Fruit fly (Drosophila melanogaster) whole organism, embryonic: ENCODE results near the gene CG15406.
A peak's percentile ranks its signal among the peaks of the same experiment; 100 is the strongest.

Experiments used
- Asciz ChIP-seq: fragments of 200-800 bp; sonication (Bioruptor generic); optimal IDR thresholded peaks from 2 replicates; lab custom pipeline; 2017; ENCODE audit warnings: missing biosample characterization, mild to moderate bottlenecking, missing genetic modification characterization, missing genetic modification reagents
- CG12391 ChIP-seq: fragments of 200-800 bp; sonication (Bioruptor generic); optimal IDR thresholded peaks from 3 replicates; lab custom pipeline; 2018; ENCODE audit warnings: missing biosample characterization, mild to moderate bottlenecking, missing genetic modification characterization, moderate library complexity
- CG13624 ChIP-seq: fragments of 200-800 bp; sonication (Bioruptor generic); optimal IDR thresholded peaks from 2 replicates; lab custom pipeline; 2016; ENCODE audit warnings: missing biosample characterization, missing genetic modification characterization
- CG16815 ChIP-seq: fragments of 200-800 bp; sonication (Bioruptor generic); optimal IDR thresholded peaks from 3 replicates; lab custom pipeline; 2017; ENCODE audit warnings: missing biosample characterization, mild to moderate bottlenecking, missing genetic modification characterization
- CG2875 ChIP-seq: fragments of 200-800 bp; sonication (Bioruptor generic); optimal IDR thresholded peaks from 2 replicates; lab custom pipeline; 2017; ENCODE audit warnings: missing biosample characterization, mild to moderate bottlenecking, missing genetic modification characterization, missing genetic modification reagents
- CG33213 ChIP-seq: fragments of 200-800 bp; sonication (Bioruptor generic); optimal IDR thresholded peaks from 3 replicates; lab custom pipeline; 2016; ENCODE audit warnings: missing biosample characterization, missing genetic modification characterization
- CG34376 ChIP-seq: fragments of 200-800 bp; sonication (Bioruptor generic); optimal IDR thresholded peaks from 2 replicates; lab custom pipeline; 2018; ENCODE audit warnings: missing biosample characterization, mild to moderate bottlenecking, missing genetic modification characterization
- CG4854 ChIP-seq: fragments of 200-800 bp; sonication (Bioruptor generic); optimal IDR thresholded peaks from 2 replicates; lab custom pipeline; 2016; ENCODE audit warnings: missing biosample characterization, missing genetic modification characterization, inconsistent platforms
- CG5953 ChIP-seq: fragments of 200-800 bp; sonication (Bioruptor generic); IDR thresholded peaks from 2 replicates; pipeline ENCODE4 v1.3.6; 2022; ENCODE audit warnings: missing biosample characterization, missing genetic modification characterization
- CG6683 ChIP-seq: fragments of 200-800 bp; sonication (Bioruptor generic); optimal IDR thresholded peaks from 2 replicates; lab custom pipeline; 2017; ENCODE audit warnings: missing biosample characterization, mild to moderate bottlenecking, missing genetic modification characterization, missing genetic modification reagents
- CG8281 ChIP-seq: fragments of 200-800 bp; sonication (Bioruptor generic); optimal IDR thresholded peaks from 2 replicates; lab custom pipeline; 2018; ENCODE audit warnings: missing biosample characterization, mild to moderate bottlenecking, missing genetic modification characterization, moderate library complexity
- CG8924 ChIP-seq: fragments of 200-800 bp; optimal IDR thresholded peaks from 3 replicates; lab custom pipeline; 2019; ENCODE audit warnings: missing biosample characterization, mild to moderate bottlenecking, missing genetic modification characterization, moderate library complexity
- CG9215 ChIP-seq: fragments of 200-800 bp; sonication (Bioruptor generic); IDR thresholded peaks from 2 replicates; pipeline ENCODE4 v1.3.6; 2022; ENCODE audit warnings: missing biosample characterization, missing genetic modification characterization
- Chrac-16 ChIP-seq: fragments of 200-800 bp; sonication (Bioruptor generic); optimal IDR thresholded peaks from 3 replicates; lab custom pipeline; 2016; ENCODE audit warnings: missing biosample characterization, missing genetic modification characterization
- D19B ChIP-seq: fragments of 200-800 bp; sonication (Bioruptor generic); optimal IDR thresholded peaks from 2 replicates; lab custom pipeline; 2017; ENCODE audit warnings: missing biosample characterization, mild to moderate bottlenecking, missing genetic modification characterization
- Dad ChIP-seq: fragments of 200-800 bp; sonication (Bioruptor generic); optimal IDR thresholded peaks from 3 replicates; lab custom pipeline; 2016; ENCODE audit warnings: missing biosample characterization, missing genetic modification characterization
- Dp ChIP-seq: fragments of 200-800 bp; sonication (Bioruptor generic); optimal IDR thresholded peaks from 2 replicates; lab custom pipeline; 2018; ENCODE audit warnings: missing biosample characterization, mild to moderate bottlenecking, missing genetic modification characterization, moderate library complexity
- ERR ChIP-seq: fragments of 200-800 bp; sonication (Bioruptor generic); optimal IDR thresholded peaks from 2 replicates; lab custom pipeline; 2016; ENCODE audit warnings: missing biosample characterization, missing genetic modification characterization
- H15 ChIP-seq: fragments of 200-800 bp; sonication (Bioruptor generic); IDR thresholded peaks from 3 replicates; pipeline ENCODE4 v1.3.6; 2022; ENCODE audit warnings: missing biosample characterization, missing genetic modification characterization
- Hey ChIP-seq: fragments of 200-800 bp; sonication (Bioruptor generic); optimal IDR thresholded peaks from 3 replicates; lab custom pipeline; 2018; ENCODE audit warnings: missing biosample characterization, mild to moderate bottlenecking, missing genetic modification characterization
- Poxn ChIP-seq: fragments of 200-800 bp; sonication (Bioruptor generic); IDR thresholded peaks from 2 replicates; pipeline ENCODE4 v1.3.6; 2022; ENCODE audit warnings: missing biosample characterization, missing genetic modification characterization
- Ravus ChIP-seq: fragments of 200-800 bp; sonication (Bioruptor generic); IDR thresholded peaks from 2 replicates; pipeline ENCODE4 v1.3.6; 2022; ENCODE audit warnings: missing biosample characterization, missing genetic modification characterization
- Sry-β ChIP-seq: fragments of 200-800 bp; sonication (Bioruptor generic); optimal IDR thresholded peaks from 2 replicates; lab custom pipeline; 2018; ENCODE audit warnings: missing biosample characterization, mild to moderate bottlenecking, missing genetic modification characterization, moderate library complexity
- Xrp1 ChIP-seq: fragments of 200-800 bp; sonication (Bioruptor generic); IDR thresholded peaks from 2 replicates; pipeline ENCODE4 v1.3.6; 2022; ENCODE audit warnings: missing biosample characterization, missing genetic modification characterization
- YL-1 ChIP-seq: fragments of 200-800 bp; sonication (Bioruptor generic); optimal IDR thresholded peaks from 3 replicates; lab custom pipeline; 2017; ENCODE audit warnings: missing biosample characterization, mild to moderate bottlenecking, missing genetic modification characterization
- az2 ChIP-seq: fragments of 200-800 bp; sonication (Bioruptor generic); optimal IDR thresholded peaks from 3 replicates; lab custom pipeline; 2016; ENCODE audit warnings: missing biosample characterization, missing genetic modification characterization
- bowl ChIP-seq: fragments of 200-800 bp; sonication (Bioruptor generic); IDR thresholded peaks from 2 replicates; pipeline ENCODE4 v1.3.6; 2022; ENCODE audit warnings: missing biosample characterization, missing genetic modification characterization
- bsh ChIP-seq, 2 experiments: fragments of 200-800 bp; sonication (Bioruptor generic); optimal IDR thresholded peaks; 2 replicates each; lab custom pipeline; 2017 to 2018; ENCODE audit warnings: mild to moderate bottlenecking in 2 of 2, missing biosample characterization in 2 of 2, missing genetic modification characterization in 2 of 2, moderate library complexity in 1 of 2
- btn ChIP-seq: fragments of 200-800 bp; sonication (Bioruptor generic); optimal IDR thresholded peaks from 2 replicates; lab custom pipeline; 2016; ENCODE audit warnings: missing biosample characterization, missing genetic modification characterization
- cato ChIP-seq: fragments of 200-800 bp; sonication (Bioruptor generic); optimal IDR thresholded peaks from 2 replicates; lab custom pipeline; 2016; ENCODE audit warnings: missing biosample characterization, missing genetic modification characterization, borderline replicate concordance
- chn ChIP-seq: fragments of 200-800 bp; sonication (Bioruptor generic); optimal IDR thresholded peaks from 2 replicates; lab custom pipeline; 2016; ENCODE audit warnings: missing biosample characterization, missing genetic modification characterization
- crc ChIP-seq: fragments of 200-800 bp; sonication (Bioruptor generic); optimal IDR thresholded peaks from 2 replicates; lab custom pipeline; 2016; ENCODE audit warnings: missing biosample characterization, missing genetic modification characterization
- cwo ChIP-seq: fragments of 200-800 bp; sonication (Bioruptor generic); optimal IDR thresholded peaks from 3 replicates; lab custom pipeline; 2017; ENCODE audit warnings: missing biosample characterization, missing genetic modification characterization, mild to moderate bottlenecking, moderate library complexity, missing genetic modification reagents
- danr ChIP-seq: fragments of 200-800 bp; sonication (Bioruptor generic); IDR thresholded peaks from 2 replicates; pipeline ENCODE4 v1.3.6; 2022; ENCODE audit warnings: missing biosample characterization, missing genetic modification characterization
- disco-r ChIP-seq: fragments of 200-800 bp; sonication (Bioruptor generic); optimal IDR thresholded peaks from 2 replicates; lab custom pipeline; 2016; ENCODE audit warnings: missing biosample characterization, missing genetic modification characterization
- esg ChIP-seq: fragments of 200-800 bp; sonication (Bioruptor generic); conservative IDR thresholded peaks from 2 replicates; pipeline ENCODE4 v1.3.6; 2022; ENCODE audit warnings: missing biosample characterization, missing genetic modification characterization
- eve ChIP-seq, 2 experiments: fragments of >200 bp; optimal IDR thresholded peaks; 2 replicates each; lab custom pipeline; 2017; ENCODE audit warnings: missing biosample characterization in 2 of 2, missing genetic modification characterization in 2 of 2
- fd96Cb ChIP-seq: fragments of 200-800 bp; sonication (Bioruptor generic); optimal IDR thresholded peaks from 2 replicates; lab custom pipeline; 2018; ENCODE audit warnings: missing biosample characterization, mild to moderate bottlenecking, missing genetic modification characterization, moderate library complexity
- lab ChIP-seq: fragments of 200-800 bp; sonication (Bioruptor generic); optimal IDR thresholded peaks from 3 replicates; lab custom pipeline; 2017; ENCODE audit warnings: missing biosample characterization, missing genetic modification characterization, mild to moderate bottlenecking, moderate library complexity, missing genetic modification reagents
- luna ChIP-seq: fragments of 200-800 bp; sonication (Bioruptor generic); optimal IDR thresholded peaks from 2 replicates; lab custom pipeline; 2016; ENCODE audit warnings: missing biosample characterization, missing genetic modification characterization
- mld ChIP-seq: fragments of 200-800 bp; sonication (Bioruptor generic); IDR thresholded peaks from 3 replicates; pipeline ENCODE4 v1.3.6; 2022; ENCODE audit warnings: missing biosample characterization, missing genetic modification characterization; ENCODE audit not compliant: partially characterized antibody
- nerfin-1 ChIP-seq: fragments of 200-800 bp; sonication (Bioruptor generic); optimal IDR thresholded peaks from 3 replicates; lab custom pipeline; 2019; ENCODE audit warnings: missing biosample characterization, mild to moderate bottlenecking, missing genetic modification characterization, moderate library complexity
- nmo ChIP-seq: fragments of 200-800 bp; sonication (Bioruptor generic); optimal IDR thresholded peaks from 2 replicates; lab custom pipeline; 2018; ENCODE audit warnings: missing biosample characterization, mild to moderate bottlenecking, missing genetic modification characterization, moderate library complexity
- otp ChIP-seq: fragments of 200-800 bp; sonication (Bioruptor generic); IDR thresholded peaks from 3 replicates; pipeline ENCODE4, ENCODE4 v1.3.6; 2022; ENCODE audit warnings: missing biosample characterization, missing genetic modification characterization
- p53 ChIP-seq: fragments of 200-800 bp; sonication (Bioruptor generic); optimal IDR thresholded peaks from 2 replicates; lab custom pipeline; 2016; ENCODE audit warnings: missing biosample characterization, missing genetic modification characterization
- psq ChIP-seq: fragments of 200-800 bp; sonication (Bioruptor generic); optimal IDR thresholded peaks from 2 replicates; lab custom pipeline; 2017; ENCODE audit warnings: missing biosample characterization, missing genetic modification characterization
- sqz ChIP-seq: fragments of 200-800 bp; sonication (Bioruptor generic); optimal IDR thresholded peaks from 3 replicates; lab custom pipeline; 2018; ENCODE audit warnings: missing biosample characterization, mild to moderate bottlenecking, missing genetic modification characterization
- sug ChIP-seq: fragments of 200-800 bp; optimal IDR thresholded peaks from 2 replicates; lab custom pipeline; 2019; ENCODE audit warnings: missing biosample characterization, mild to moderate bottlenecking, missing genetic modification characterization, moderate library complexity
- tap ChIP-seq: fragments of 200-800 bp; optimal IDR thresholded peaks from 3 replicates; lab custom pipeline; 2019; ENCODE audit warnings: missing biosample characterization, mild to moderate bottlenecking, missing genetic modification characterization, moderate library complexity

Gene CG15406

dm6 chr2L:3301755-3302499 is 7.1 kb upstream of the CG15406 start (continued):
- TF ChIP-seq Asciz (peak; percentile 99), bowl (GFP tag; lab: Robert Waterston, UW) (peak; percentile 97), cato (GFP tag; lab: Kevin White, UChicago) (peak; percentile 99), CG13624 (peak; percentile 100), CG16815 (GFP tag; lab: Kevin White, UChicago) (peak; percentile 100), bsh (GFP tag; optimal IDR thresholded peaks at IDR 0.05; lab: Kevin White, UChicago) (peak; percentile 99 to 100), CG34376 (peak; percentile 100), CG2875 (peak; percentile 99), Xrp1 (GFP tag; lab: Robert Waterston, UW) (peak; percentile 100), nerfin-1 (tag; lab: Kevin White, UChicago) (peak; percentile 99), sqz (peak; percentile 99), Chrac-16 (GFP tag; lab: Kevin White, UChicago) (peak; percentile 100), cwo (GFP tag; lab: Kevin White, UChicago) (peak; percentile 99), CG12391 (tag; lab: Kevin White, UChicago) (peak; percentile 100), otp (GFP tag; lab: Robert Waterston, UW) (peak; percentile 99), YL-1 (GFP tag; lab: Kevin White, UChicago) (peak; percentile 99), luna (GFP tag; lab: Kevin White, UChicago) (peak; percentile 99), fd96Cb (tag; lab: Kevin White, UChicago) (peak; percentile 100), esg (peak; percentile 99), btn (GFP tag; lab: Kevin White, UChicago) (peak; percentile 99), p53 (GFP tag; lab: Kevin White, UChicago) (peak; percentile 99), Poxn (GFP tag; lab: Robert Waterston, UW) (peak; percentile 99), crc (GFP tag; lab: Kevin White, UChicago) (peak; percentile 99), CG8924 (tag; lab: Kevin White, UChicago) (peak; percentile 100), CG9215 (GFP tag; lab: Robert Waterston, UW) (peak; percentile 99), CG4854 (GFP tag; lab: Kevin White, UChicago) (peak; percentile 99), Sry-β (GFP tag; lab: Kevin White, UChicago) (peak; percentile 79), psq (GFP tag; lab: Kevin White, UChicago) (peak; percentile 96), chn (GFP tag; lab: Kevin White, UChicago) (peak; percentile 100), D19B (GFP tag; lab: Kevin White, UChicago) (peak; percentile 98), H15 (GFP tag; lab: Robert Waterston, UW) (peak; percentile 99), disco-r (GFP tag; lab: Kevin White, UChicago) (peak; percentile 99), sug (tag; lab: Kevin White, UChicago) (peak; percentile 100), Dad (peak; percentile 100), danr (GFP tag; lab: Robert Waterston, UW) (peak; percentile 98), CG5953 (peak; percentile 95), Dp (GFP tag; lab: Kevin White, UChicago) (peak; percentile 60), eve (GFP tag; optimal IDR thresholded peaks at IDR 0.05; lab: Kevin White, UChicago) (peak; percentile 91 to 99), CG33213 (GFP tag; lab: Kevin White, UChicago) (peak; percentile 100), nmo (GFP tag; lab: Kevin White, UChicago) (peak; percentile 100), Hey (peak; percentile 99), az2 (GFP tag; lab: Kevin White, UChicago) (peak; percentile 99), ERR (peak; percentile 99), tap (tag; lab: Kevin White, UChicago) (peak; percentile 99), CG6683 (GFP tag; lab: Kevin White, UChicago) (peak; percentile 99), CG8281 (tag; lab: Kevin White, UChicago) (peak; percentile 95), mld (no peak), lab (GFP tag; lab: Kevin White, UChicago) (peak; percentile 100), Ravus (GFP tag; lab: Robert Waterston, UW) (peak; percentile 97)
